Fruit fly (Drosophila melanogaster) whole organism, adult: ENCODE measurements around the gene Slh.

Source experiments
- CG11617 ChIP-seq: fragments of 200-800 bp; sonication (Bioruptor generic); optimal IDR thresholded peaks from 2 replicates; lab custom pipeline; 2017; ENCODE audit warnings: mild to moderate bottlenecking, missing biosample characterization, missing genetic modification reagents, missing genetic modification characterization
- CG33017 ChIP-seq: fragments of 200-800 bp; sonication (Bioruptor generic); optimal IDR thresholded peaks from 2 replicates; lab custom pipeline; 2018; ENCODE audit warnings: missing biosample characterization, mild to moderate bottlenecking, missing genetic modification characterization, moderate library complexity
- CG5204 ChIP-seq: fragments of 200-800 bp; sonication (Bioruptor generic); optimal IDR thresholded peaks from 2 replicates; lab custom pipeline; 2016; ENCODE audit warnings: missing biosample characterization, missing genetic modification characterization
- CG7101 ChIP-seq: fragments of 200-800 bp; sonication (Bioruptor generic); optimal IDR thresholded peaks from 2 replicates; lab custom pipeline; 2018; ENCODE audit warnings: missing biosample characterization, mild to moderate bottlenecking, missing genetic modification characterization, moderate library complexity
- Hr96 ChIP-seq: fragments of 200-800 bp; sonication (Bioruptor generic); optimal IDR thresholded peaks from 2 replicates; lab custom pipeline; 2016; ENCODE audit warnings: missing biosample characterization, missing genetic modification characterization
- cnc ChIP-seq, 2 experiments: fragments of >200 bp; optimal IDR thresholded peaks; 2 replicates each; lab custom pipeline; 2017
- kay ChIP-seq: fragments of 200-800 bp; sonication (Bioruptor generic); peaks from one replicate; lab custom pipeline; 2016; ENCODE audit warnings: missing biosample characterization, missing genetic modification characterization, borderline replicate concordance
- ovo ChIP-seq: fragments of 200-800 bp; sonication (Bioruptor generic); optimal IDR thresholded peaks from 2 replicates; lab custom pipeline; 2016; ENCODE audit warnings: missing biosample characterization, missing genetic modification characterization

DNA sequence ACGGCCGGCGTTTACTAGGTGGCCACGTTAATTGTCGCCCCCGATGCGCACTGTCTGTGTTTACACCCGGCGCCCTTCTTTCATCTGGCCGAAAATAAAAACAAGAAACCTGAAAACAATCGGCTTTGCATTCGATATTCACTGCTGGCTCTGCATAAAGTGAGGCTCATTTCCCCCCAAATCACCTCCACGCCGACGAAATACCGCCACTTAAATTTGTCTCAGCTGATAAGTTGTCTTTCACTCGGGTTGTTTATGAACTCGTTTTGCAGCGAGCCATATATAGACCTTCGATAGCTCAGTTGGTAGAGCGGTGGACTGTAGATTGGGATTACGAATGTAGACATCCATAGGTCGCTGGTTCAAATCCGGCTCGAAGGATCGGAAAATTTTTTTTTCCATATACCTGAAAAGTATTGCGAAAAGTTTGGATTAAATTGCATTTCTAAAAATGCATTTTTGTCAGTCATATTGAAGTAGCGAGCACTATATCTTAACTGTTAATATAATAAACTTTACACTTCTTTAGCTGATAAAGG lies 30.1 kb downstream of the Slh start:
- no peak for TF ChIP-seq ovo (GFP tag; lab: Kevin White, UChicago)
- TF ChIP-seq CG7101 (tag; lab: Kevin White, UChicago), result no peak
- no peak for TF ChIP-seq CG11617 (GFP tag; lab: Kevin White, UChicago)
- no peak for TF ChIP-seq CG33017 (tag; lab: Kevin White, UChicago)
- no peak for TF ChIP-seq kay
- TF ChIP-seq CG5204, result no peak
- no peak for TF ChIP-seq cnc (optimal IDR thresholded peaks at IDR 0.05; lab: Kevin White, UChicago)
- no peak for TF ChIP-seq Hr96 (GFP tag; lab: Kevin White, UChicago)
